Worm (Caenorhabditis elegans): Measurements from ENCODE around the gene C37E2.10.

The C37E2.10 gene

ce11 chrX:14156913-14157312 is 21.9 kb upstream of the C37E2.10 start, which contains the start of gene ceh-90:
TSS of gene ceh-90 (minus strand) at chrX:14157013.
- no peak for TF ChIP-seq swsn-7 (tag; optimal IDR thresholded peaks at IDR 0.05)
- TF ChIP-seq ceh-63 (GFP tag; optimal IDR thresholded peaks at IDR 0.05), result no peak
- TF ChIP-seq lin-13 (GFP tag; optimal IDR thresholded peaks at IDR 0.05), result no peak
- no peak for TF ChIP-seq lsy-2 (tag; optimal IDR thresholded peaks at IDR 0.05)
- no peak for TF ChIP-seq nhr-85 (tag)
- no peak for TF ChIP-seq unc-86 (tag; optimal IDR thresholded peaks at IDR 0.05)
- no peak for TF ChIP-seq nhr-237 (tag; optimal IDR thresholded peaks at IDR 0.05)
- TF ChIP-seq nhr-71 (tag; optimal IDR thresholded peaks at IDR 0.05), result no peak
- TF ChIP-seq grh-1 (GFP tag; IDR thresholded peaks at IDR 0.05), result no peak
- no peak for TF ChIP-seq nhr-28 (tag; optimal IDR thresholded peaks at IDR 0.05)
- no peak for TF ChIP-seq zag-1 (tag; optimal IDR thresholded peaks at IDR 0.05)

ce11 chrX:14161684-14162347 is 17.0 kb upstream of the C37E2.10 start, which contains the start of gene lgc-25:
TSS of gene lgc-25 (minus strand) at chrX:14161734.
- TF ChIP-seq hpl-2 (GFP tag; optimal IDR thresholded peaks at IDR 0.05) (no peak), rnt-1 (tag; optimal IDR thresholded peaks at IDR 0.05) (no peak), efl-1 (optimal IDR thresholded peaks at IDR 0.05) (no peak), efl-1 (GFP tag; optimal IDR thresholded peaks at IDR 0.05 in 1 of 2) (no peak), unc-30 (tag; optimal IDR thresholded peaks at IDR 0.05) (no peak), ceh-88 (GFP tag; IDR thresholded peaks at IDR 0.05) (no peak), swsn-7 (tag; optimal IDR thresholded peaks at IDR 0.05) (no peak), nhr-11 (tag; optimal IDR thresholded peaks at IDR 0.05) (no peak), ama-1 (optimal IDR thresholded peaks at IDR 0.05) (no peak), nhr-12 (tag; optimal IDR thresholded peaks at IDR 0.05) (no peak), mdl-1 (tag; optimal IDR thresholded peaks at IDR 0.05) (no peak), pag-3 (tag; optimal IDR thresholded peaks at IDR 0.05; ENCODE audit: borderline replicate concordance, insufficient read depth) (no peak), nhr-85 (tag) (no peak), C04F5.9 (tag; optimal IDR thresholded peaks at IDR 0.05) (no peak), ztf-4 (tag; optimal IDR thresholded peaks at IDR 0.05) (no peak), elt-2 (tag; optimal IDR thresholded peaks at IDR 0.05) (peak; percentile 20), tbx-2 (tag; optimal IDR thresholded peaks at IDR 0.05) (no peak), Y116A8C.19 (tag; optimal IDR thresholded peaks at IDR 0.05; ENCODE audit: borderline replicate concordance) (no peak), aly-2 (tag; optimal IDR thresholded peaks at IDR 0.05) (no peak), vab-15 (tag; optimal IDR thresholded peaks at IDR 0.05) (no peak), fkh-4 (tag; optimal IDR thresholded peaks at IDR 0.05; ENCODE audit: borderline replicate concordance) (no peak), mab-9 (GFP tag; IDR thresholded peaks at IDR 0.05) (no peak), snu-23 (GFP tag; optimal IDR thresholded peaks at IDR 0.05) (peak; percentile 24), dpl-1 (GFP tag; optimal IDR thresholded peaks at IDR 0.05) (no peak), tlp-1 (tag; optimal IDR thresholded peaks at IDR 0.05) (no peak), sptf-1 (tag; optimal IDR thresholded peaks at IDR 0.05) (no peak), zip-4 (GFP tag; optimal IDR thresholded peaks at IDR 0.05) (no peak), fkh-10 (GFP tag; optimal IDR thresholded peaks at IDR 0.05) (no peak), elt-3 (tag; optimal IDR thresholded peaks at IDR 0.05) (peak in 1 of 6 experiments; percentile 14), irx-1 (tag; optimal IDR thresholded peaks at IDR 0.05) (no peak), efl-3 (GFP tag; optimal IDR thresholded peaks at IDR 0.05) (no peak), sox-4 (tag; optimal IDR thresholded peaks at IDR 0.05) (no peak), hlh-17 (GFP tag; optimal IDR thresholded peaks at IDR 0.05; ENCODE audit: borderline replicate concordance) (no peak), nhr-28 (tag; optimal IDR thresholded peaks at IDR 0.05) (no peak), blmp-1 (tag; optimal IDR thresholded peaks at IDR 0.05) (no peak), egl-13 (tag; optimal IDR thresholded peaks at IDR 0.05) (no peak), lin-35 (GFP tag; optimal IDR thresholded peaks at IDR 0.05) (peak in 1 of 2 experiments; percentile 49), ceh-82 (tag; optimal IDR thresholded peaks at IDR 0.05) (no peak), C34B4.2 (tag; optimal IDR thresholded peaks at IDR 0.05) (no peak), mef-2 (tag; optimal IDR thresholded peaks at IDR 0.05) (no peak), nhr-20 (tag; optimal IDR thresholded peaks at IDR 0.05) (peak; percentile 35), dsc-1 (tag; optimal IDR thresholded peaks at IDR 0.05) (no peak), nhr-19 (GFP tag; conservative IDR thresholded peaks at IDR 0.05) (no peak)

Measured in whole organism, L1 larva.